3 fruit fly cellular contexts compared by ENCODE assay signal in genomic region chr3R:13549515-13549914, dm6.
A peak's percentile ranks its signal among the peaks of the same experiment; 100 is the strongest.
TF ChIP-seq lines count a peak whose summit lies in the region.

No protein-coding gene starts in this region.

- no peak for TF ChIP-seq CTCF in whole organism, embryonic (GFP tag; optimal IDR thresholded peaks at IDR 0.05; lab: Kevin White, UChicago)

TF ChIP-seq in whole organism, embryonic, 481 proteins besides CTCF, POLR2A, EP300 and RAD21 (continues in another document):
- TF ChIP-seq NK7.1 (GFP tag; optimal IDR thresholded peaks at IDR 0.05; lab: Kevin White, UChicago): no peak
- no peak for TF ChIP-seq gt (GFP tag; IDR thresholded peaks at IDR 0.05; lab: Robert Waterston, UW)
- TF ChIP-seq toy (GFP tag; IDR thresholded peaks at IDR 0.05; lab: Robert Waterston, UW): no peak
- TF ChIP-seq Atf3 (GFP tag; optimal IDR thresholded peaks at IDR 0.05; lab: Kevin White, UChicago): no peak
- TF ChIP-seq CG1603 (tag; optimal IDR thresholded peaks at IDR 0.05; lab: Kevin White, UChicago): peak; percentile 56
- peak; percentile 53; the same call in 1 of the 2 replicates for TF ChIP-seq CG31441 (GFP tag; IDR thresholded peaks at IDR 0.05; lab: Robert Waterston, UW)
- TF ChIP-seq lmd (GFP tag; IDR thresholded peaks at IDR 0.05; lab: Robert Waterston, UW): no peak
- TF ChIP-seq insv (GFP tag; optimal IDR thresholded peaks at IDR 0.05; lab: Kevin White, UChicago): no peak
- TF ChIP-seq luna (GFP tag; optimal IDR thresholded peaks at IDR 0.05; lab: Kevin White, UChicago): no peak
- TF ChIP-seq Fer3 (tag; optimal IDR thresholded peaks at IDR 0.05; lab: Kevin White, UChicago): no peak
- TF ChIP-seq Taf1 (GFP tag; IDR thresholded peaks at IDR 0.05; lab: Robert Waterston, UW): no peak
- TF ChIP-seq CG11247 (GFP tag; IDR thresholded peaks at IDR 0.05; lab: Robert Waterston, UW): no peak
- TF ChIP-seq CG6689 (GFP tag; IDR thresholded peaks at IDR 0.05; lab: Robert Waterston, UW): peak; percentile 36; the same call in 1 of the 2 replicates
- no peak for TF ChIP-seq p53 (GFP tag; optimal IDR thresholded peaks at IDR 0.05; lab: Kevin White, UChicago)
- TF ChIP-seq sqz (GFP tag; optimal IDR thresholded peaks at IDR 0.05; lab: Kevin White, UChicago): peak; percentile 40
- TF ChIP-seq CG3726 (GFP tag; IDR thresholded peaks at IDR 0.05; lab: Robert Waterston, UW): no peak
- TF ChIP-seq Mad (GFP tag; optimal IDR thresholded peaks at IDR 0.05; lab: Kevin White, UChicago): no peak
- no peak for TF ChIP-seq zfh1 (GFP tag; IDR thresholded peaks at IDR 0.05; lab: Robert Waterston, UW)
- TF ChIP-seq Scr (GFP tag; IDR thresholded peaks at IDR 0.05; lab: Robert Waterston, UW; ENCODE audit: partially characterized antibody): no peak
- no peak for TF ChIP-seq dimm (GFP tag; IDR thresholded peaks at IDR 0.05; lab: Robert Waterston, UW)
- no peak for TF ChIP-seq CG1832 (GFP tag; optimal IDR thresholded peaks at IDR 0.05; lab: Kevin White, UChicago)
- no peak for TF ChIP-seq Dip3 (GFP tag; optimal IDR thresholded peaks at IDR 0.05; lab: Kevin White, UChicago)
- TF ChIP-seq Fer1 (GFP tag; optimal IDR thresholded peaks at IDR 0.05; lab: Kevin White, UChicago): no peak
- peak; percentile 36 for TF ChIP-seq CG17385 (GFP tag; optimal IDR thresholded peaks at IDR 0.05; lab: Kevin White, UChicago)
- no peak for TF ChIP-seq peb (GFP tag; IDR thresholded peaks at IDR 0.05; lab: Robert Waterston, UW)
- TF ChIP-seq HLH54F (GFP tag; optimal IDR thresholded peaks at IDR 0.05; lab: Kevin White, UChicago): no peak
- no peak for TF ChIP-seq Nf-YB (GFP tag; optimal IDR thresholded peaks at IDR 0.05; lab: Kevin White, UChicago)
- TF ChIP-seq Dek (tag; optimal IDR thresholded peaks at IDR 0.05; lab: Kevin White, UChicago): no peak
- no peak for TF ChIP-seq slbo (GFP tag; IDR thresholded peaks at IDR 0.05; lab: Robert Waterston, UW)
- no peak for TF ChIP-seq CG18011 (GFP tag; optimal IDR thresholded peaks at IDR 0.05; lab: Kevin White, UChicago)
- peak; percentile 41 for TF ChIP-seq CoRest (tag; optimal IDR thresholded peaks at IDR 0.05; lab: Kevin White, UChicago)
- TF ChIP-seq gem (tag; optimal IDR thresholded peaks at IDR 0.05; lab: Kevin White, UChicago): peak; percentile 70

TF ChIP-seq in whole organism, prepupa, 60 proteins besides CTCF, POLR2A, EP300 and RAD21 (continues in another document):
- TF ChIP-seq Eip75B (GFP tag; optimal IDR thresholded peaks at IDR 0.05; lab: Kevin White, UChicago) (peak; percentile 35), CG16779 (tag; optimal IDR thresholded peaks at IDR 0.05; lab: Kevin White, UChicago) (no peak), CG8632 (GFP tag; optimal IDR thresholded peaks at IDR 0.05; lab: Kevin White, UChicago) (peak; percentile 16), CG11294 (GFP tag; IDR thresholded peaks at IDR 0.05; lab: Robert Waterston, UW) (no peak), fd59A (GFP tag; optimal IDR thresholded peaks at IDR 0.05; lab: Kevin White, UChicago) (peak; percentile 9), CG3032 (tag; optimal IDR thresholded peaks at IDR 0.05; lab: Kevin White, UChicago) (peak; percentile 16), spab (GFP tag; optimal IDR thresholded peaks at IDR 0.05; lab: Kevin White, UChicago) (no peak), CG6792 (GFP tag; optimal IDR thresholded peaks at IDR 0.05; lab: Kevin White, UChicago) (peak; percentile 9), esn (GFP tag; optimal IDR thresholded peaks at IDR 0.05; lab: Kevin White, UChicago) (peak; percentile 46), CG34406 (GFP tag; optimal IDR thresholded peaks at IDR 0.05; lab: Kevin White, UChicago) (peak; percentile 23), dac (GFP tag; optimal IDR thresholded peaks at IDR 0.05; lab: Kevin White, UChicago) (peak; percentile 10), net (GFP tag; optimal IDR thresholded peaks at IDR 0.05; lab: Kevin White, UChicago) (peak; percentile 4), svp (GFP tag; lab: Kevin White, UChicago) (peak; percentile 57), dsx (GFP tag; optimal IDR thresholded peaks at IDR 0.05; lab: Kevin White, UChicago; ENCODE audit: poor library complexity, severe bottlenecking) (peak; percentile 15), salr (GFP tag; optimal IDR thresholded peaks at IDR 0.05; lab: Kevin White, UChicago) (peak in 1 of 2 experiments; percentile 35), CG31627 (GFP tag; optimal IDR thresholded peaks at IDR 0.05; lab: Kevin White, UChicago) (peak; percentile 21), CG9139 (GFP tag; optimal IDR thresholded peaks at IDR 0.05; lab: Kevin White, UChicago) (no peak), Eip93F (GFP tag; optimal IDR thresholded peaks at IDR 0.05; lab: Kevin White, UChicago) (no peak), CG1621 (tag; optimal IDR thresholded peaks at IDR 0.05; lab: Kevin White, UChicago) (no peak), CG32006 (GFP tag; optimal IDR thresholded peaks at IDR 0.05; lab: Kevin White, UChicago) (peak; percentile 80), Gug (GFP tag; IDR thresholded peaks at IDR 0.05; lab: Robert Waterston, UW) (no peak), Met (GFP tag; optimal IDR thresholded peaks at IDR 0.05; lab: Kevin White, UChicago) (peak; percentile 29), CG6808 (GFP tag; optimal IDR thresholded peaks at IDR 0.05; lab: Kevin White, UChicago) (no peak), CG10669 (GFP tag; optimal IDR thresholded peaks at IDR 0.05; lab: Kevin White, UChicago) (no peak), Smox (GFP tag; optimal IDR thresholded peaks at IDR 0.05; lab: Kevin White, UChicago) (peak; percentile 23), Hr39 (GFP tag; optimal IDR thresholded peaks at IDR 0.05; lab: Kevin White, UChicago) (peak; percentile 30), CG3919 (GFP tag; optimal IDR thresholded peaks at IDR 0.05; lab: Kevin White, UChicago) (peak; percentile 20), cyc (GFP tag; optimal IDR thresholded peaks at IDR 0.05; lab: Kevin White, UChicago) (peak; percentile 13), Hr4 (GFP tag; optimal IDR thresholded peaks at IDR 0.05; lab: Kevin White, UChicago) (peak; percentile 63), Ets21C (GFP tag; optimal IDR thresholded peaks at IDR 0.05; lab: Kevin White, UChicago) (no peak), lz (GFP tag; optimal IDR thresholded peaks at IDR 0.05; lab: Kevin White, UChicago) (peak; percentile 20), pdm3 (GFP tag; optimal IDR thresholded peaks at IDR 0.05; lab: Kevin White, UChicago) (peak; percentile 43), Eip78C (GFP tag; lab: Kevin White, UChicago) (peak; percentile 72)

TF ChIP-seq in whole organism, pupa, 21 proteins besides CTCF, POLR2A, EP300 and RAD21:
- TF ChIP-seq gl (tag; optimal IDR thresholded peaks at IDR 0.05; lab: Kevin White, UChicago) (no peak), Pif1B (GFP tag; optimal IDR thresholded peaks at IDR 0.05; lab: Kevin White, UChicago) (peak; percentile 10), CG8301 (tag; optimal IDR thresholded peaks at IDR 0.05; lab: Kevin White, UChicago) (peak; percentile 55), CG17806 (tag; optimal IDR thresholded peaks at IDR 0.05; lab: Kevin White, UChicago) (peak; percentile 17), Pif1A (GFP tag; optimal IDR thresholded peaks at IDR 0.05; lab: Kevin White, UChicago) (peak; percentile 35), CG9948 (tag; optimal IDR thresholded peaks at IDR 0.05; lab: Kevin White, UChicago) (peak; percentile 49), CG4496 (GFP tag; IDR thresholded peaks at IDR 0.05; lab: Robert Waterston, UW) (no peak), CG8159 (tag; optimal IDR thresholded peaks at IDR 0.05; lab: Kevin White, UChicago) (peak; percentile 55), CG15710 (tag; optimal IDR thresholded peaks at IDR 0.05; lab: Kevin White, UChicago) (peak; percentile 34), Snoo (tag; optimal IDR thresholded peaks at IDR 0.05; lab: Kevin White, UChicago) (no peak), CG13204 (GFP tag; optimal IDR thresholded peaks at IDR 0.05; lab: Kevin White, UChicago) (no peak), rn (GFP tag; IDR thresholded peaks at IDR 0.05; lab: Robert Waterston, UW) (no peak), CG32121 (GFP tag; IDR thresholded peaks at IDR 0.05; lab: Robert Waterston, UW) (peak; percentile 11; the same call in 1 of the 2 replicates), CG34367 (tag; optimal IDR thresholded peaks at IDR 0.05; lab: Kevin White, UChicago) (peak; percentile 11), CG14655 (GFP tag; optimal IDR thresholded peaks at IDR 0.05; lab: Kevin White, UChicago) (peak; percentile 57)

Comparison
In these comparisons a context has a peak if more than half of its experiments do, and no peak if none do; other contexts are left out.
1. Of the 7 proteins assayed by ChIP-seq in both whole organism, embryonic and whole organism, prepupa: peak only in whole organism, embryonic: Blimp-1; only in whole organism, prepupa: Hr39; in both: Sox102F; in neither: 4.